Worm (Caenorhabditis elegans): Measurements from ENCODE around the gene rtfo-1.

The rtfo-1 gene

DNA sequence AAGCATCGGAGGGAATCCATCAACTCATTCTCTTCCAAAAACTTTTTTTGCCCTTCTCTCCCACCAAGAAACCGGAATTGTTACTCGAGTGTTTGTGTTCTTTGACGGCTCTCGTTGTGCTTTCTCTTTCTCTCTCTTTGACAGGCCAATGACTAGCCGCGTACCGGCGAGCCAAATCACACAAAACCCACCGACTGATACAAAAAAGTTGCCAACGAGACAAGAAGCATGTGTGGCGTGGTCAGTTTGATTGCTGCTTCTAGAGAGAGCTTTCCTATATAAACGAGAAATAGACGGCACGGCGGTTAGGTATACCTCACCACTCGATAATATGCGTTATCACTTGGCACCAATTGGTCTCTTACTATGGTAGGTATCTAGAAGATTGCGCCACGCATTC lies 33.3 kb upstream of the rtfo-1 start, which contains the start of gene pqn-63:
Gene pqn-63, plus strand, starts transcription at position 307 of the 400 bp plus-strand sequence.
- TF ChIP-seq unc-62 (GFP tag; optimal IDR thresholded peaks at IDR 0.05), result no peak

DNA sequence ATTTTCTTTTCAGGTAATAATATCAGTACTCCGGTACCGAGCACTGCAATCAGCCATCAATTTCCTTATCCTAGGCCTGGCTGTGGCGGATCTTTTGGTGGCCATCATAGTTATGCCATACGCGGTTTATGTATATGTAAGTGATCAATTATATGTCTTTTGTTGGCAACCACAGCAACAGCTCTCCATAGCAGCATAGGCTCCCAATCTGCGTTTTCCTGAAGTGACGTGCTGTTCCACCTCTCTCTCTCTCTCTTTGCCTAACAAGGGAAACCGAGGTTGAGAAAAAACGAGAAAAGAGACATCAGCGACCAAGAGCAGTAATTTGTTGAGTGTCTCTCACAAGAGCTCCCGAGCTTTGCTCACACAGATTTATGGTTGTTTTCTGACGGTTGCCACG lies 26.8 kb upstream of the rtfo-1 start:
- TF ChIP-seq unc-62 (GFP tag; optimal IDR thresholded peaks at IDR 0.05), result no peak

DNA sequence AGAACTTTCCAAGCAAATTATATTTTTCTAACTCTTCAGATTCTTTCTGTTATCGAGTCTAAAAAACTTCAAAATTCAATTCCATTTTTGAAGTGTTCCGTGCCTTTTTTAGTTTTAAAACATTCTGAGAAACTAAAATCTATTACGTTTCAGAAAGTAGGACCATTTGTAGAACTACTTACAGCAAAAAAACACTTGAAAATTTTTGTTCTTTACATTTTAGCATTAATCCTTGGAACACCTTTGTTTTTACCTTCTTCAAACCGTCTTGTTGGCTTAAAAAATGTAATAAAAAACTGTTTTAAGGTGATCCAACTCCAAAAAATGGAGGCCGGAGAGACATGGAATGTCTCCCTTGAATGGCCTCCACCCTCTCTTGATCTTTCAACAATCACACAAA lies 25.8 kb upstream of the rtfo-1 start, which contains the start of gene dop-2:
Gene dop-2, plus strand, starts transcription at position 301 of the 400 bp plus-strand sequence.
- TF ChIP-seq unc-62 (GFP tag; optimal IDR thresholded peaks at IDR 0.05), result no peak

DNA sequence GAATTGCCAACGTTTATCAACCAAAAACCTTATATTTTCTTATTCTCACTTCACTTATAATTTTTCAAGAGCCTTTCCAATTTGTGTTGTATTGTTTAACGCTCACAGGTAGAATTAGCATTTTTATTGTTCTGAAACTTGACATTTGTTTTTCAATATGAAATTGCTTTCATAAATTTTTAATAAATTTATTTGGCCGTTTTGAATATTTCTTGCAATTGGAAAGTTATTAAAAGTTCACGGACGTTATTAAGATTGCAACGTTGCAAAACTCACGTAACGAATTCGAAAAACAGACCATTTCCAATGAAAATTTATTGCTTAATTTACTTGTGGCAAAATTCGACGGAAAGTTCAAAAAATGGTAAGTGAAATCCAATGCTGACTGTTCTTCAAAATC lies 7.9 kb upstream of the rtfo-1 start, which contains the start of gene K09G1.2:
Gene K09G1.2, plus strand, starts transcription at position 301 of the 400 bp plus-strand sequence.
- TF ChIP-seq unc-62 (GFP tag; optimal IDR thresholded peaks at IDR 0.05), result no peak

DNA sequence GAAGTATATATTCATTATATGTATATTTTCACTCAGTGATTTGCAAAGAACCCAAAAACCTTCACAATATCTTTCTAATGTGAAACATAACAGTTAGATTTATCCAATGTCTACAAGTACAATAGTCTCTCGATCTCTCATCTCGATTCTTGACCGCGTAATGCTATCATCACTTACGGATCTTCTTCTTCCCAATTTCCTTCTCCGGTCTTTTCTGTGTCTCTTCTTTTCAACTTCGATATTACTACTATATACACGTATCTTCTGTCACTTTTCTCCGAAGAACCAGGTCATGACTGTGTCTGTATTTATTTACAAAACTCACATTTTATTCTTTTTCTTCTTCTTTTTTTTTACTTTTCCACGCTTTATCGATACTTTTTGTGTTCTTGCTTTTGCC lies 6.1 kb upstream of the rtfo-1 start:
- TF ChIP-seq unc-62 (GFP tag; optimal IDR thresholded peaks at IDR 0.05), result no peak

DNA sequence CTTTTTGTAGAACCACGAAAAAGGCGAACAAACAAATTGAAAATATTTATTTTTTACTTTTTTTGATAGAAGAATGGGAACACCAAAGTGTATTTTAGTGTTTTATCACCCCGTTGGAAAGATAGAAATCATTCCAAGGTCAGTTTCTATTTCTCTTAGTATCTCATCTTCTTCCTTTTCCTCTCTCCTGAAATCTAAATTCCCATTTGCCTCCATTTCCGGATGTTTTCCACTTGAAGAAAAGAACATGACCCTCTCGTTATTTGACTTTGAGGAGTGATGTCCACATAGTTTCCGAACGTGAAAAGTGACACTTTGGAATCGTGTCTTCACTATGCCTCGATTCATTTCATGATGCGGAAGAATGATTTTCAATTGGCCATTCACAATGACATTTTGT lies 5.2 kb upstream of the rtfo-1 start:
- no peak for TF ChIP-seq unc-62 (GFP tag; optimal IDR thresholded peaks at IDR 0.05)

DNA sequence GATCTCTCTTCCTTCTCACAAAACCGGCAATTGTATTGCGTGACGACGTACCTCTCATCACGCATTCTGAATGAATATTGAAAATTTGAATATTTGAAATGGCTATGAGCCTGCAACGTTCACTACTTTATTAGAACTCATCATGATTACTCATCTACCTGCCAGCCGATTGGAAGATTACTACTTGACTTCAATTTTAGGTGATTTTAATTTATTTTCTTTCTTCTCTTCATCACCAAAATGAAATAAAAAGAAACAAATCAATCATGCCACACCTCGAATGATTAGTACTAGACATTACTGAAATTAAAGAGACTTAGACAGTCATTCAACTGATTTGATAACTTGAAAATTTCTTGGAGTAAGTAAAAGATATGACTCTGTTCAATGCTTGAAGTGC lies 1.8 kb upstream of the rtfo-1 start:
- no peak for TF ChIP-seq unc-62 (GFP tag; optimal IDR thresholded peaks at IDR 0.05)

ce11 chrV:9583323-9583644 lies 840 bp upstream of the rtfo-1 start, which contains the start of gene K09G1.1:
K09G1.1 (plus strand) TSS chrV:9583545.
- TF ChIP-seq unc-62 (GFP tag; optimal IDR thresholded peaks at IDR 0.05), result no peak

DNA sequence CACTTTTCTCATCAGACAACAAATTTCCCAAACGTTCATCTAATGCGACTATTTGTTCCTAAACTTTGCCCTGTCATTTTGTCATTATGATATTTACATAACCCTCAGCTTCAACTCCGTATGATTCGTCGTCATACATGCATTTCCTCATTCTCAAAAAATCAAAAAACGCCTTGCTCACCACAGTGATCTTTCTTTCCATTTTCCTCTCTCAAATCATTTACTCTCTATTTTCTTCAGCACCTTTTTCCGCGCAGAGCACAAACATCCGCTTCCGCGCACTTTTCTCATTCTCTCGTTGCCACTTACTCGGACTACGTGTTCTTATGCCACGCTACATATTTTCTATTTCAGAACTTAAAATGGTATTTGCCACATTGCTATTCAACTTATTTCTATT lies 5.5 kb downstream of the rtfo-1 start, which contains the start of gene F25B3.2:
Gene F25B3.2, plus strand, starts transcription at position 301 of the 400 bp plus-strand sequence.
- TF ChIP-seq unc-62 (GFP tag; optimal IDR thresholded peaks at IDR 0.05), result no peak

- no peak for TF ChIP-seq unc-62 (GFP tag; optimal IDR thresholded peaks at IDR 0.05)
Observed at ce11 chrV:9571673-9572072, 10.8 kb downstream of the rtfo-1 start.

DNA sequence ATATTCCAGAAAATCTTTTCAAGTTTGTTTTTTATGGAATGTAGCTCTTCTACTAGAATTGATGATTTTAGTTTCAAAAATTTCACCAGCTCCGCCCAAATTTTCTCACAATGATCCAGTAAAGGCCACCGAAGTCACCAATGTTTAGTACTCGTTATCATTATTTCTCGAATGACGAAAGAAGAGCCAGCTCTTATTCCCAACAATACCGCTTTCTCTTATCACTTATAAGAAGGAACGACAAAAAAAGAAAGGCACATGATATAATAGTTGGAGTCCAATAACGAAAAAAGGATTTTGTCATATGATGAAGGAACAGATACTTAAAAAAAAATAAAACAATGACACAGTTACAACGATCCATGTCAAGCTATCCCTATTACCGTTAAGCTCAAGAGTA lies 11.4 kb downstream of the rtfo-1 start:
- TF ChIP-seq unc-62 (GFP tag; optimal IDR thresholded peaks at IDR 0.05), result no peak

DNA sequence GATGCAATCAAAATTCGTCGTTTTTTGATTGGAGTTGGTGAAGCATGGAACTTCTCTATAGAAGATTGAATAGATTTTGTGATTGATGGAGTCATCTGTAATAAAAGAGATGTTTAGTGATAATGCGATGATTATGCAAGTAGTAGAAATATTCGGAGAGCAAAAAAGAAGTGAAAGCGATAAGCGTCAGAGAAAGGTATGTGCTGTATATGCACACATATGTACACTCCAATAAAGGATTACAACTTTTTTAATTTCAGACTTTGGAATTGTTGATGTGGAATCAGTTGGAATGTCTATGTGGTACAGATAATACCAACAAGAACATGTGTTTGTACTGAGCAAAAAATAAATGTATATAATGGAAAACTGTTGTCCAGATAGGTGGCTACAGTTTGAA lies 12.2 kb downstream of the rtfo-1 start, which contains the start of gene F25B3.5:
Gene F25B3.5, minus strand, starts transcription at position 101 of the 400 bp plus-strand sequence.
- TF ChIP-seq unc-62 (GFP tag; optimal IDR thresholded peaks at IDR 0.05), result no peak

DNA sequence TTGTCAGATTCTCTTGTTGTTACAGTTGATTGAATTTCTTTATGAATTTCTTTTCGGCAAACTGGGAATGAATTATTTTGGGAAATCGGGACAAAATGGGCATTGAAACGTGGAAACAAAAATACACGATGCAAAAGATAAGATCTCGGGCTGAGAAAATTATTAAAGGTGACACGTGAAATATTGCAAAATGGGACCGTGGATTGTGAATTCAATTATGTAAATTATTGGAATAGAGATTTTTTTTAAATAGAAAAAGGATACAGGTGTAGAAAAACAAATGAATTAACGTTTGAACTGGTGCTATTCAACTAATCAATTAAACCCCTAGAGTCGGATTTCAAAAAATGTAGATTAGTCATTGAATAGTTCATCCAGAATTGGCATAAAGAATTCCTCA lies 13.7 kb downstream of the rtfo-1 start, which contains the start of gene F25B3.4:
Gene F25B3.4, minus strand, starts transcription at position 101 of the 400 bp plus-strand sequence.
- no peak for TF ChIP-seq unc-62 (GFP tag; optimal IDR thresholded peaks at IDR 0.05)

ce11 chrV:9563585-9563984 lies 18.9 kb downstream of the rtfo-1 start:
- TF ChIP-seq unc-62 (GFP tag; optimal IDR thresholded peaks at IDR 0.05), result no peak

DNA sequence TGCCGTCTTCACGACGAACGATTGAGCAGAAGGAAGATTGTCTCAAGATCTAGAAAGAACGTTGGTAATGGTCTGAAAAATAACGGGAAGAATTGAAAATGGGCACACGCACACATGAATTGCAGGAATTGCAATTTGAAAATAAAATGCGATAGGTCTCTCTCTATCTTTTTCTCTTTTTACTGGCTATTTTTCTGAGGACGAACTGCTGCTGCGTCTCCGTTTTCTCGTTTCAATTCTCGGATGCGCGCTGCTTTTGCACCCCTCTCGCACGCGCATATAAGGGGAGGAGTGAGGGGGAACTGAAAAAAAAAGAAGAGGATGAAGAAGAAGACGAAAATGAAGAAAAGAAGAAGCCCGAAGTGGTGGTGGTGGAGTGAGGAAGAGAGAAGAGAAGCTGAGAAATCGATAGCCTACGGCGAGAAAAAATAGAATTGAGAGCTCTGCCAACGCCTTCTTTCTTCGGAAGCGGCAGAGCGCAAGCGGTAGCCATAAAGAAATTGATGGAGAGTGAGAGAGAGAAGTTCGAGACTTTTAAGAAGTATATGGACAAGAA lies 20.7 kb downstream of the rtfo-1 start, which contains the start of gene rgef-1:
Gene rgef-1, minus strand, starts transcription at position 51 of the 556 bp plus-strand sequence.
- no peak for TF ChIP-seq unc-62 (GFP tag; optimal IDR thresholded peaks at IDR 0.05)

DNA sequence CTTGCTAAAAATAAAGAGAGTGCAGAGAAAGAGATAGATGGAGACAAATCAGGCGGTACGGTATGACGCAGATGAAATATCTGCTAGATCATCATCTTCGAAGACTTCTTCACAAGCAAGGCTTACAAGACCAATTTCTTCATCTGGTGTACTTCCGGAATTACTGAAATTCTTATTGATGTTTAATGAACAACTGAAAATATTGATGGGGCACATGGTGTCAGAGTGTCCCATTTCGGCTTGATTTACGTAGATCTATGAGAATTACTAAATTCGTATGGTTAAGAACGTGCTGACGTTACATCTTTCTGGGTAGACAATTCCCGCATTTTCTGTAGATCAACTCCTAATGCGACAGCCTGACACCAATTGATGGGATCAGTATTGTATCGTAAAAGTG lies 25.8 kb downstream of the rtfo-1 start:
- no peak for TF ChIP-seq unc-62 (GFP tag; optimal IDR thresholded peaks at IDR 0.05)

DNA sequence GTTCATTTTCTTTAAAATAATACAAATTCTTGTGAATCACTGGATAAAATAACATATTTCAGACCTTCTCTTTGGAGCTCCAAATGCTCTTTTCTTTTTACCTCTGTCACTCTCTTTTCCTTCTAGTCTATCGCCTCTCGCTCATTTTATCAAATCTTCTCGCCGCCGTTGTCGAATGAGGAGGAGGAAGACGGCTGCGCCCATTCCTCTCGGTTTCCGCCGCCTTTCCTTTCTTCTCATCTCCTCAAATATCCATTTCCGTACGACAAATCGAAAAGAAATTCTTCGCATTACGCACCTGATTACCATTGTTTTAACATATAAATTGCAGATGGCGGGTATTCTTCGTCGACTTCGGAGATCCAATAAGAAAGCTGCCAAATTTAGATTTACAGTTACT lies 32.1 kb downstream of the rtfo-1 start, which contains the start of gene ehbp-1:
Gene ehbp-1, plus strand, starts transcription at position 332 of the 400 bp plus-strand sequence.
- no peak for TF ChIP-seq unc-62 (GFP tag; optimal IDR thresholded peaks at IDR 0.05)

DNA sequence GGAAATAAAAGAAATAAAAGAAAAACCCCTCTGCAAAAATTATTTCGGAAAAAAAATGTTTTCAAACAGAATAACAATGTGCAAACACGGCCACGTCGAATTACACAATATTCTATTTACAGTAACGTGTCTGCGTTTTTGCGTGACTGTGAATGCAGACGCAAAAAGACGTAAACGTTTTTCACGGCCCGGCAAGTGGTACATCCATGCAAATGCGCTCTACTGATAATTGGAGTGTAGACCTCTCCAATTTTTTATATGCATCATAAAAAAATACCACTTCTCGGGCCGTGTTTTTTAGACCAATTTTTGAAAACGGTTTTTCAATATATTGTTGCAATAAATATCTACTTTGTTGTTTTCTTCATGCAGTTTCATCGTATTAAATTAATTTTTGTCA lies 33.0 kb downstream of the rtfo-1 start, which contains the start of gene nstp-10:
Gene nstp-10, minus strand, starts transcription at position 378 of the 400 bp plus-strand sequence.
- no peak for TF ChIP-seq unc-62 (GFP tag; optimal IDR thresholded peaks at IDR 0.05)
